Fruit fly (Drosophila melanogaster) whole organism, embryonic: Measurements from ENCODE around the gene Phae2.

Experiments
- B-H1 ChIP-seq: fragments of 200-800 bp; sonication (Bioruptor generic); IDR thresholded peaks from 3 replicates; pipeline ENCODE4 v1.3.6; 2022; ENCODE audit warnings: missing biosample characterization, missing genetic modification characterization
- CG11560 ChIP-seq: fragments of 200-800 bp; sonication (Bioruptor generic); IDR thresholded peaks from 3 replicates; pipeline ENCODE4 v1.3.6; 2022; ENCODE audit warnings: missing biosample characterization, missing genetic modification characterization
- CG12071 ChIP-seq: fragments of 200-800 bp; sonication (Bioruptor generic); optimal IDR thresholded peaks from 3 replicates; lab custom pipeline; 2018; ENCODE audit warnings: missing biosample characterization, mild to moderate bottlenecking, missing genetic modification characterization
- CG17359 ChIP-seq: fragments of 200-800 bp; sonication (Bioruptor generic); optimal IDR thresholded peaks from 3 replicates; lab custom pipeline; 2018; ENCODE audit warnings: missing biosample characterization, mild to moderate bottlenecking, missing genetic modification characterization, moderate library complexity
- CG18011 ChIP-seq: fragments of 200-800 bp; sonication (Bioruptor generic); optimal IDR thresholded peaks from 2 replicates; lab custom pipeline; 2017; ENCODE audit warnings: missing biosample characterization, missing genetic modification characterization, mild to moderate bottlenecking, moderate library complexity, missing genotype
- CG2889 ChIP-seq: fragments of 200-800 bp; sonication (Bioruptor generic); IDR thresholded peaks from 3 replicates; pipeline ENCODE4 v1.3.6; 2022; ENCODE audit warnings: missing biosample characterization, missing genetic modification characterization
- CG9797 ChIP-seq: fragments of 200-800 bp; sonication (Bioruptor generic); optimal IDR thresholded peaks from 3 replicates; lab custom pipeline; 2018; ENCODE audit warnings: missing biosample characterization, mild to moderate bottlenecking, missing genetic modification characterization
- E2f2 ChIP-seq: fragments of 200-800 bp; sonication (Bioruptor generic); IDR thresholded peaks from 2 replicates; pipeline ENCODE4 v1.3.6; 2022; ENCODE audit warnings: missing biosample characterization, missing genetic modification characterization
- ara ChIP-seq: fragments of 200-800 bp; sonication (Bioruptor generic); IDR thresholded peaks from 2 replicates; pipeline ENCODE4 v1.3.6; 2022; ENCODE audit warnings: missing biosample characterization, missing genetic modification characterization
- bab2 ChIP-seq: fragments of 200-800 bp; sonication (Bioruptor generic); optimal IDR thresholded peaks from 2 replicates; lab custom pipeline; 2016; ENCODE audit warnings: missing biosample characterization, missing genetic modification characterization
- btn ChIP-seq: fragments of 200-800 bp; sonication (Bioruptor generic); optimal IDR thresholded peaks from 2 replicates; lab custom pipeline; 2016; ENCODE audit warnings: missing biosample characterization, missing genetic modification characterization
- fd3F ChIP-seq: fragments of 200-800 bp; sonication (Bioruptor generic); optimal IDR thresholded peaks from 2 replicates; lab custom pipeline; 2018; ENCODE audit warnings: missing biosample characterization, mild to moderate bottlenecking, missing genetic modification characterization, moderate library complexity
- salm ChIP-seq: fragments of 200-800 bp; sonication (Bioruptor generic); optimal IDR thresholded peaks from 2 replicates; lab custom pipeline; 2018; ENCODE audit warnings: missing biosample characterization, mild to moderate bottlenecking, missing genetic modification characterization

DNA sequence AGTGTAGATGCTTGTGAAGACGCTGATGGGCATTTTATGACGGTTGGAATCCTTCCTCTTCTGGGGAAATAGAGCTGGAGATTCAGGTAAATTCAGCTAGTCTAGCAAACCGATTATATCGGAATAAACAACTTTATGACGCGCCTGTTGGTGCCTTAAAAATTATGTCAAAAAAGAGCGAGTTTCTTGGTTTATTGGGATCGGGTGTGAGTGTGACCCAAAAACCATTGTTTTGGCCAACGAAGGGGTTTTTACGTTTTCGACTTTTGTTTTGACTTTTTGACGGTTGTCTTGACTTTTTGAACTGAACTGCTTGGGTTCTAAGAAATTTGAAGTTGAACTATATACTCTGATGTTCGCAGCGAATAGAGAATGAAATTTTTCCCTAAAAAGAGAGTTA is 18.9 kb upstream of the Phae2 start:
- no peak for TF ChIP-seq CG2889 (GFP tag; lab: Robert Waterston, UW)
- TF ChIP-seq ara (GFP tag; lab: Robert Waterston, UW): no peak
- no peak for TF ChIP-seq CG12071
- TF ChIP-seq btn (GFP tag; lab: Kevin White, UChicago): no peak
- no peak for TF ChIP-seq CG9797 (GFP tag; lab: Kevin White, UChicago)
- no peak for TF ChIP-seq CG17359 (tag; lab: Kevin White, UChicago)
- no peak for TF ChIP-seq CG18011
- TF ChIP-seq B-H1 (GFP tag; lab: Robert Waterston, UW): no peak
- TF ChIP-seq E2f2 (GFP tag; lab: Robert Waterston, UW): no peak
- TF ChIP-seq bab2 (GFP tag; lab: Kevin White, UChicago): no peak
- no peak for TF ChIP-seq salm
- no peak for TF ChIP-seq fd3F (GFP tag; lab: Kevin White, UChicago)
- TF ChIP-seq CG11560 (tag; lab: Robert Waterston, UW): no peak
